Worm (Caenorhabditis elegans): ENCODE results near the gene F08F1.9.

- no peak for TF ChIP-seq ama-1 (optimal IDR thresholded peaks at IDR 0.05)
- no peak for TF ChIP-seq F13C5.2 (tag; optimal IDR thresholded peaks at IDR 0.05)
- no peak for TF ChIP-seq tra-4 (tag; optimal IDR thresholded peaks at IDR 0.05)
- no peak for TF ChIP-seq flt-1 (GFP tag; IDR thresholded peaks at IDR 0.05)
- TF ChIP-seq ceh-13 (GFP tag; optimal IDR thresholded peaks at IDR 0.05): no peak
- TF ChIP-seq ceh-36 (tag; optimal IDR thresholded peaks at IDR 0.05): no peak
- no peak for TF ChIP-seq B0310.2 (tag; optimal IDR thresholded peaks at IDR 0.05)
- no peak for TF ChIP-seq sea-1 (GFP tag; conservative IDR thresholded peaks at IDR 0.05)
- no peak for TF ChIP-seq hmbx-1 (tag; optimal IDR thresholded peaks at IDR 0.05)
- TF ChIP-seq tbx-11 (GFP tag; IDR thresholded peaks at IDR 0.05): no peak
- TF ChIP-seq ets-7 (tag; optimal IDR thresholded peaks at IDR 0.05): no peak
Observed at ce11 chrX:8406815-8407214, 3.8 kb downstream of the F08F1.9 start.
